Fruit fly (Drosophila melanogaster) whole organism, embryonic: ENCODE measurements around the gene CG10761.

Experiments
- Bdp1 ChIP-seq: fragments of 200-800 bp; sonication (Bioruptor generic); optimal IDR thresholded peaks from 3 replicates; lab custom pipeline; 2016; ENCODE audit warnings: missing biosample characterization, missing genetic modification characterization
- CG10565 ChIP-seq: fragments of 200-800 bp; sonication (Bioruptor generic); optimal IDR thresholded peaks from 3 replicates; lab custom pipeline; 2016; ENCODE audit warnings: missing biosample characterization, mild to moderate bottlenecking, missing genetic modification characterization
- CG10979 ChIP-seq: fragments of 200-800 bp; sonication (Bioruptor generic); optimal IDR thresholded peaks from 2 replicates; lab custom pipeline; 2018; ENCODE audit warnings: missing biosample characterization, mild to moderate bottlenecking, missing genetic modification characterization, moderate library complexity
- CG11456 ChIP-seq: fragments of 200-800 bp; sonication (Bioruptor generic); IDR thresholded peaks from 3 replicates; pipeline ENCODE4 v1.3.6; 2022; ENCODE audit warnings: missing biosample characterization, missing genetic modification characterization
- CG11504 ChIP-seq: fragments of 200-800 bp; sonication (Bioruptor generic); optimal IDR thresholded peaks from 3 replicates; lab custom pipeline; 2019; ENCODE audit warnings: missing biosample characterization, mild to moderate bottlenecking, missing genetic modification characterization, moderate library complexity
- CG11696 ChIP-seq: fragments of 200-800 bp; sonication (Bioruptor generic); IDR thresholded peaks from 2 replicates; pipeline ENCODE4 v1.3.6; 2022; ENCODE audit warnings: missing biosample characterization, missing genetic modification characterization
- CG12155 ChIP-seq: fragments of 200-800 bp; sonication (Bioruptor generic); optimal IDR thresholded peaks from 3 replicates; lab custom pipeline; 2016; ENCODE audit warnings: missing biosample characterization, missing genetic modification characterization
- CG12744 ChIP-seq: fragments of 200-800 bp; sonication (Bioruptor generic); optimal IDR thresholded peaks from 2 replicates; lab custom pipeline; 2016; ENCODE audit warnings: missing biosample characterization, missing genetic modification characterization
- CG13424 ChIP-seq: fragments of 200-800 bp; sonication (Bioruptor generic); optimal IDR thresholded peaks from 2 replicates; lab custom pipeline; 2019; ENCODE audit warnings: missing biosample characterization, mild to moderate bottlenecking, missing genetic modification characterization, moderate library complexity
- CG13775 ChIP-seq: fragments of 200-800 bp; sonication (Bioruptor generic); optimal IDR thresholded peaks from 3 replicates; lab custom pipeline; 2017; ENCODE audit warnings: missing biosample characterization, mild to moderate bottlenecking, missing genetic modification characterization
- CG14667 ChIP-seq: fragments of 200-800 bp; sonication (Bioruptor generic); IDR thresholded peaks from 2 replicates; pipeline ENCODE4 v1.3.6; 2022; ENCODE audit warnings: missing biosample characterization, missing genetic modification characterization
- CG15601 ChIP-seq: fragments of 200-800 bp; sonication (Bioruptor generic); optimal IDR thresholded peaks from 3 replicates; lab custom pipeline; 2019; ENCODE audit warnings: missing biosample characterization, mild to moderate bottlenecking, missing genetic modification characterization, moderate library complexity
- CG16779 ChIP-seq: fragments of 200-800 bp; sonication (Bioruptor generic); IDR thresholded peaks from 2 replicates; pipeline ENCODE4 v1.3.6; 2022; ENCODE audit warnings: missing biosample characterization, missing genetic modification characterization
- CG16813 ChIP-seq: fragments of 200-800 bp; sonication (Bioruptor generic); IDR thresholded peaks from 3 replicates; pipeline ENCODE4 v1.3.6; 2022; ENCODE audit warnings: missing biosample characterization, missing genetic modification characterization; ENCODE audit not compliant: partially characterized antibody
- CG18619 ChIP-seq: fragments of 200-800 bp; sonication (Bioruptor generic); optimal IDR thresholded peaks from 3 replicates; lab custom pipeline; 2017; ENCODE audit warnings: missing biosample characterization, mild to moderate bottlenecking, missing genetic modification characterization
- CG2129 ChIP-seq: fragments of 200-800 bp; sonication (Bioruptor generic); IDR thresholded peaks from 2 replicates; pipeline ENCODE4 v1.3.6; 2022; ENCODE audit warnings: missing biosample characterization, missing genetic modification characterization; ENCODE audit not compliant: partially characterized antibody
- CG2712 ChIP-seq: fragments of 200-800 bp; optimal IDR thresholded peaks from 3 replicates; lab custom pipeline; 2019; ENCODE audit warnings: missing biosample characterization, mild to moderate bottlenecking, missing genetic modification characterization, moderate library complexity
- CG31441 ChIP-seq: fragments of 200-800 bp; sonication (Bioruptor generic); IDR thresholded peaks from 2 replicates; pipeline ENCODE4 v1.3.6; 2022; ENCODE audit warnings: missing biosample characterization, missing genetic modification characterization
- CG33557 ChIP-seq: fragments of 200-800 bp; sonication (Bioruptor generic); optimal IDR thresholded peaks from 2 replicates; lab custom pipeline; 2019; ENCODE audit warnings: missing biosample characterization, mild to moderate bottlenecking, missing genetic modification characterization, moderate library complexity
- CG4328 ChIP-seq: fragments of 200-800 bp; sonication (Bioruptor generic); optimal IDR thresholded peaks from 3 replicates; lab custom pipeline; 2017; ENCODE audit warnings: missing biosample characterization, missing genetic modification reagents, missing genetic modification characterization
- CG7987 ChIP-seq: fragments of 200-800 bp; sonication (Bioruptor generic); optimal IDR thresholded peaks from 2 replicates; lab custom pipeline; 2018; ENCODE audit warnings: missing biosample characterization, mild to moderate bottlenecking, missing genetic modification characterization, moderate library complexity
- CG8359 ChIP-seq: fragments of 200-800 bp; sonication (Bioruptor generic); optimal IDR thresholded peaks from 2 replicates; lab custom pipeline; 2017; ENCODE audit warnings: missing biosample characterization, mild to moderate bottlenecking, missing genetic modification characterization, borderline replicate concordance
- CG8944 ChIP-seq: fragments of 200-800 bp; sonication (Bioruptor generic); optimal IDR thresholded peaks from 3 replicates; lab custom pipeline; 2016; ENCODE audit warnings: missing biosample characterization, missing genetic modification characterization
- CG9437 ChIP-seq: fragments of 200-800 bp; sonication (Bioruptor generic); optimal IDR thresholded peaks from 2 replicates; lab custom pipeline; 2018; ENCODE audit warnings: missing biosample characterization, mild to moderate bottlenecking, missing genetic modification characterization
- Camta ChIP-seq: fragments of 200-800 bp; sonication (Bioruptor generic); optimal IDR thresholded peaks from 2 replicates; lab custom pipeline; 2016; ENCODE audit warnings: missing biosample characterization, missing genetic modification characterization
- Chrac-16 ChIP-seq: fragments of 200-800 bp; sonication (Bioruptor generic); optimal IDR thresholded peaks from 3 replicates; lab custom pipeline; 2016; ENCODE audit warnings: missing biosample characterization, missing genetic modification characterization
- D ChIP-seq, 2 experiments: fragments of 200-800 bp in 1 of 2; fragments of >200 bp in 1 of 2; sonication (Bioruptor generic) in 1 of 2; optimal IDR thresholded peaks; 2 replicates in 1 of 2; 3 replicates in 1 of 2; lab custom pipeline; 2017; ENCODE audit warnings: mild to moderate bottlenecking in 1 of 2, missing biosample characterization in 1 of 2, missing genetic modification characterization in 1 of 2, missing genetic modification reagents in 1 of 2
- Dip2 ChIP-seq: fragments of 200-800 bp; sonication (Bioruptor generic); IDR thresholded peaks from 2 replicates; pipeline ENCODE4 v1.3.6; 2022; ENCODE audit warnings: missing biosample characterization, missing genetic modification characterization
- Doc2 ChIP-seq: fragments of 200-800 bp; sonication (Bioruptor generic); IDR thresholded peaks from 2 replicates; pipeline ENCODE4 v1.3.6; 2022; ENCODE audit warnings: missing biosample characterization, missing genetic modification characterization
- GATAe ChIP-seq: fragments of 200-800 bp; sonication (Bioruptor generic); conservative IDR thresholded peaks from 2 replicates; pipeline ENCODE4 v1.3.6; 2022; ENCODE audit warnings: missing biosample characterization, missing genetic modification characterization
- Gug ChIP-seq: fragments of 200-800 bp; sonication (Bioruptor generic); IDR thresholded peaks from 4 replicates; pipeline ENCODE4 v1.3.6; 2022; ENCODE audit warnings: missing biosample characterization, missing genetic modification characterization
- HLH3B ChIP-seq: fragments of 200-800 bp; sonication (Bioruptor generic); IDR thresholded peaks from 2 replicates; pipeline ENCODE4 v1.3.6; 2022; ENCODE audit warnings: missing biosample characterization, missing genetic modification characterization
- Hr78 ChIP-seq, 2 experiments: fragments of 200-800 bp in 1 of 2; fragments of >200 bp in 1 of 2; sonication (Bioruptor generic) in 1 of 2; optimal IDR thresholded peaks; 2 replicates each; lab custom pipeline; 2017 to 2019; ENCODE audit warnings: missing biosample characterization in 2 of 2, missing genetic modification characterization in 2 of 2, mild to moderate bottlenecking in 1 of 2, moderate library complexity in 1 of 2
- Poxn ChIP-seq: fragments of 200-800 bp; sonication (Bioruptor generic); IDR thresholded peaks from 2 replicates; pipeline ENCODE4 v1.3.6; 2022; ENCODE audit warnings: missing biosample characterization, missing genetic modification characterization
- Scr ChIP-seq: fragments of 200-800 bp; sonication (Bioruptor generic); IDR thresholded peaks from 2 replicates; pipeline ENCODE4 v1.3.6; 2022; ENCODE audit warnings: missing biosample characterization, missing genetic modification characterization; ENCODE audit not compliant: partially characterized antibody
- Sox102F ChIP-seq: fragments of 200-800 bp; sonication (Bioruptor generic); optimal IDR thresholded peaks from 2 replicates; lab custom pipeline; 2018; ENCODE audit warnings: missing biosample characterization, mild to moderate bottlenecking, missing genetic modification characterization, moderate library complexity
- Usf ChIP-seq: fragments of 200-800 bp; sonication (Bioruptor generic); optimal IDR thresholded peaks from 2 replicates; lab custom pipeline; 2017; ENCODE audit warnings: missing genotype, missing biosample characterization, missing genetic modification characterization
- bsh ChIP-seq, 2 experiments: fragments of 200-800 bp; sonication (Bioruptor generic); optimal IDR thresholded peaks; 2 replicates each; lab custom pipeline; 2017 to 2018; ENCODE audit warnings: mild to moderate bottlenecking in 2 of 2, missing biosample characterization in 2 of 2, missing genetic modification characterization in 2 of 2, moderate library complexity in 1 of 2
- cwo ChIP-seq: fragments of 200-800 bp; sonication (Bioruptor generic); optimal IDR thresholded peaks from 3 replicates; lab custom pipeline; 2017; ENCODE audit warnings: missing biosample characterization, missing genetic modification characterization, mild to moderate bottlenecking, moderate library complexity, missing genetic modification reagents
- dimm ChIP-seq: fragments of 200-800 bp; sonication (Bioruptor generic); IDR thresholded peaks from 2 replicates; pipeline ENCODE4 v1.3.6; 2022; ENCODE audit warnings: missing biosample characterization, missing genetic modification characterization
- emc ChIP-seq: fragments of 200-800 bp; sonication (Bioruptor generic); optimal IDR thresholded peaks from 2 replicates; lab custom pipeline; 2016; ENCODE audit warnings: missing biosample characterization, missing genetic modification characterization
- ewg ChIP-seq: fragments of 200-800 bp; sonication (Bioruptor generic); optimal IDR thresholded peaks from 3 replicates; lab custom pipeline; 2017; ENCODE audit warnings: mild to moderate bottlenecking, missing biosample characterization, missing genetic modification reagents, missing genetic modification characterization
- fru ChIP-seq: fragments of >200 bp; optimal IDR thresholded peaks from 2 replicates; lab custom pipeline; 2017
- jumu ChIP-seq: fragments of 200-800 bp; sonication (Bioruptor generic); optimal IDR thresholded peaks from 3 replicates; lab custom pipeline; 2016; ENCODE audit warnings: missing biosample characterization, missing genetic modification characterization
- klu ChIP-seq: fragments of 200-800 bp; sonication (Bioruptor generic); IDR thresholded peaks from 2 replicates; pipeline ENCODE4 v1.3.6; 2022; ENCODE audit warnings: missing biosample characterization, missing genetic modification characterization
- knrl ChIP-seq: fragments of 200-800 bp; sonication (Bioruptor generic); IDR thresholded peaks from 3 replicates; pipeline ENCODE4 v1.3.6; 2022; ENCODE audit warnings: missing biosample characterization, missing genetic modification characterization; ENCODE audit not compliant: partially characterized antibody
- mirr ChIP-seq: fragments of 200-800 bp; sonication (Bioruptor generic); optimal IDR thresholded peaks from 3 replicates; lab custom pipeline; 2018; ENCODE audit warnings: missing biosample characterization, mild to moderate bottlenecking, missing genetic modification characterization
- nmo ChIP-seq: fragments of 200-800 bp; sonication (Bioruptor generic); optimal IDR thresholded peaks from 2 replicates; lab custom pipeline; 2018; ENCODE audit warnings: missing biosample characterization, mild to moderate bottlenecking, missing genetic modification characterization, moderate library complexity
- sens ChIP-seq: fragments of 200-800 bp; sonication (Bioruptor generic); peaks from one replicate; lab custom pipeline; 2016; ENCODE audit warnings: missing biosample characterization, missing genetic modification characterization
- zfh2 ChIP-seq: fragments of 200-800 bp; sonication (Bioruptor generic); optimal IDR thresholded peaks from 2 replicates; lab custom pipeline; 2016; ENCODE audit warnings: missing biosample characterization, missing genetic modification characterization

Gene CG10761

DNA sequence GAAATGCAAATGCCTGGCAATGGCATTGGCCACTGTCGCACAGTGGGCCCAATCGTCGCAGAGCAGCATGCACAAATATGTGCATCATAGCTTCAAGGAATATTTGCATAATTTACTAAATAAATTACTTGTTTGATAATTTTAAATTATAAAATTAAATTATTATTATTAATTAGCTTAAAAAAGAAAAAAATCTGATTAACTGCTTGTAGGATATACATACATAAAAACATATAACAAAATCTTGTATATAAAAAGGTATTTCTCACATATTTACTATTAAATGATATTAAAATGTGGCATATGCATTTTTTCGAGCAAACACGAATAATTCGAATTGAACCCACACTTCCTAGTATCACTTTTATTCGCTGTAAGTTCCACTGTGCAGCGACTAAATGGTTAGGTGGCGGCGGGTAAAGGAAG is 37.4 kb downstream of the CG10761 start (continued):
- peak; percentile 79 for TF ChIP-seq CG31441
- TF ChIP-seq HLH3B (GFP tag; lab: Robert Waterston, UW) = peak; percentile 33; the same call in 1 of the 2 replicates
- no peak for TF ChIP-seq mirr (GFP tag; lab: Kevin White, UChicago)
- no peak for TF ChIP-seq CG8944 (GFP tag; lab: Kevin White, UChicago)
- TF ChIP-seq Scr (GFP tag; lab: Robert Waterston, UW) = no peak
- TF ChIP-seq Usf (GFP tag; lab: Kevin White, UChicago) = no peak
- peak; percentile 77 for TF ChIP-seq CG2712 (tag; lab: Kevin White, UChicago)
- no peak for TF ChIP-seq CG14667 (GFP tag; lab: Robert Waterston, UW)
- peak; percentile 43 for TF ChIP-seq CG13775
- peak in 1 of 2 experiments; percentile 60 for TF ChIP-seq bsh (GFP tag; optimal IDR thresholded peaks at IDR 0.05; lab: Kevin White, UChicago)
- TF ChIP-seq cwo (GFP tag; lab: Kevin White, UChicago) = peak; percentile 4
- TF ChIP-seq Gug (GFP tag; lab: Robert Waterston, UW) = peak; percentile 34; the same call in 1 of the 4 replicates
- no peak for TF ChIP-seq klu (GFP tag; lab: Robert Waterston, UW)
- peak; percentile 69 for TF ChIP-seq CG10979
- TF ChIP-seq CG33557 (GFP tag; lab: Kevin White, UChicago) = no peak
- TF ChIP-seq CG4328 (GFP tag; lab: Kevin White, UChicago) = peak; percentile 3
- no peak for TF ChIP-seq Poxn (GFP tag; lab: Robert Waterston, UW)
- peak; percentile 63 for TF ChIP-seq sens (GFP tag; lab: Kevin White, UChicago)
- no peak for TF ChIP-seq emc
- no peak for TF ChIP-seq Bdp1
- TF ChIP-seq CG10565 (GFP tag; lab: Kevin White, UChicago) = no peak
- TF ChIP-seq CG9437 (GFP tag; lab: Kevin White, UChicago) = peak; percentile 64
- no peak for TF ChIP-seq CG11456 (GFP tag; lab: Robert Waterston, UW)
- TF ChIP-seq CG12744 (GFP tag; lab: Kevin White, UChicago) = no peak
- peak; percentile 39; the same call in 1 of the 2 replicates for TF ChIP-seq dimm (GFP tag; lab: Robert Waterston, UW)
- TF ChIP-seq Sox102F (GFP tag; lab: Kevin White, UChicago) = peak; percentile 74
- TF ChIP-seq Camta (GFP tag; lab: Kevin White, UChicago) = no peak
- TF ChIP-seq CG15601 (tag; lab: Kevin White, UChicago) = peak; percentile 38
- TF ChIP-seq jumu = no peak
- TF ChIP-seq CG16779 (GFP tag; lab: Robert Waterston, UW) = no peak
- no peak for TF ChIP-seq GATAe (GFP tag; lab: Robert Waterston, UW)
- no peak for TF ChIP-seq knrl (GFP tag; lab: Robert Waterston, UW)
- no peak for TF ChIP-seq D (optimal IDR thresholded peaks at IDR 0.05; lab: Kevin White, UChicago)
- peak; percentile 49 for TF ChIP-seq D (GFP tag; optimal IDR thresholded peaks at IDR 0.05; lab: Kevin White, UChicago)
- TF ChIP-seq Hr78 (GFP tag; optimal IDR thresholded peaks at IDR 0.05; lab: Kevin White, UChicago) = no peak
- TF ChIP-seq Chrac-16 = no peak
- peak; percentile 81 for TF ChIP-seq nmo (GFP tag; lab: Kevin White, UChicago)
- no peak for TF ChIP-seq Dip2 (GFP tag; lab: Robert Waterston, UW)
- no peak for TF ChIP-seq fru
- no peak for TF ChIP-seq CG16813 (GFP tag; lab: Robert Waterston, UW)
- no peak for TF ChIP-seq CG8359 (GFP tag; lab: Kevin White, UChicago)
- TF ChIP-seq ewg (GFP tag; lab: Kevin White, UChicago) = peak; percentile 39
- TF ChIP-seq CG13424 (tag; lab: Kevin White, UChicago) = peak; percentile 69
- no peak for TF ChIP-seq CG12155
- peak; percentile 33 for TF ChIP-seq CG18619 (GFP tag; lab: Kevin White, UChicago)
- TF ChIP-seq Doc2 (GFP tag; lab: Robert Waterston, UW) = no peak
- no peak for TF ChIP-seq zfh2
- peak; percentile 82 for TF ChIP-seq CG11504 (tag; lab: Kevin White, UChicago)
- TF ChIP-seq CG7987 (GFP tag; lab: Kevin White, UChicago) = no peak
- no peak for TF ChIP-seq CG11696 (GFP tag; lab: Robert Waterston, UW)
- TF ChIP-seq CG2129 (GFP tag; lab: Robert Waterston, UW) = no peak
